Fruit fly (Drosophila melanogaster) ovary, adult (tissue): ENCODE results near the gene CG42784.

Source experiments
- CG17801 ChIP-seq: fragments of 200-800 bp; optimal IDR thresholded peaks from 2 replicates; lab custom pipeline; 2019; ENCODE audit warnings: missing biosample characterization, mild to moderate bottlenecking, missing genetic modification characterization, moderate library complexity; ENCODE audit not compliant: partially characterized antibody

The CG42784 gene

dm6 chr2L:13414525-13415481 lies at the start of gene CG42784, which contains the start of the genes CG16956 and CG43850:
Gene CG42784, plus strand, starts transcription at chr2L:13415431.
Gene CG16956, minus strand, starts transcription at chr2L:13414575.
Gene CG43850, plus strand, starts transcription at chr2L:13415431.
- TF ChIP-seq CG17801, result no peak

dm6 chr2L:13366109-13366747 lies 49.0 kb upstream of the CG42784 start, which contains the start of the genes Nnp-1 and Grx3:
Gene Nnp-1, minus strand, starts transcription at chr2L:13366189.
Gene Grx3, plus strand, starts transcription at chr2L:13366447.
- peak; percentile 65 for TF ChIP-seq CG17801

dm6 chr2L:13367378-13367777 lies 47.9 kb upstream of the CG42784 start, which contains the start of gene Tap42:
Gene Tap42, plus strand, starts transcription at chr2L:13367617.
- no peak for TF ChIP-seq CG17801

- peak; percentile 90 for TF ChIP-seq CG17801
Measured at dm6 chr2L:13368940-13369339, 46.3 kb upstream of the CG42784 start, which contains the start of gene CG31855. Gene CG31855, plus strand, starts transcription at chr2L:13369204.

- peak; percentile 66 for TF ChIP-seq CG17801
Measured at dm6 chr2L:13370762-13371161, 44.5 kb upstream of the CG42784 start, which contains the start of gene ND-B22. Gene ND-B22, minus strand, starts transcription at chr2L:13371110.

dm6 chr2L:13373435-13374242 lies 41.6 kb upstream of the CG42784 start, which contains the start of the genes Bdp1 and CG6565:
Gene Bdp1, minus strand, starts transcription at chr2L:13373890.
Gene CG6565, plus strand, starts transcription at chr2L:13374019.
- TF ChIP-seq CG17801, result peak; percentile 88

- no peak for TF ChIP-seq CG17801
Measured at dm6 chr2L:13376086-13376485, 39.1 kb upstream of the CG42784 start.

dm6 chr2L:13378488-13378964 lies 36.7 kb upstream of the CG42784 start, which contains the start of the genes CG9302 and beta'COP:
Gene CG9302, minus strand, starts transcription at chr2L:13378538.
Gene beta'COP, plus strand, starts transcription at chr2L:13378902.
- TF ChIP-seq CG17801, result peak; percentile 81

- peak; percentile 29 for TF ChIP-seq CG17801
Measured at dm6 chr2L:13382351-13383029, 32.7 kb upstream of the CG42784 start, which contains the start of gene loqs. Gene loqs, plus strand, starts transcription at chr2L:13382652.

dm6 chr2L:13387255-13387654 lies 28.0 kb upstream of the CG42784 start, which contains the start of the genes Ing5 and CG7099:
Gene Ing5, minus strand, starts transcription at chr2L:13387312.
Gene CG7099, plus strand, starts transcription at chr2L:13387571.
- peak; percentile 99 for TF ChIP-seq CG17801

- peak; percentile 98 for TF ChIP-seq CG17801
Measured at dm6 chr2L:13394903-13395302, 20.3 kb upstream of the CG42784 start, which contains the start of gene RpL24. Gene RpL24, minus strand, starts transcription at chr2L:13395131.

dm6 chr2L:13396084-13396483 lies 19.1 kb upstream of the CG42784 start, which contains the start of gene CG16957:
Gene CG16957, minus strand, starts transcription at chr2L:13396184.
- TF ChIP-seq CG17801, result no peak

- no peak for TF ChIP-seq CG17801
Measured at dm6 chr2L:13397393-13397792, 17.8 kb upstream of the CG42784 start.

- TF ChIP-seq CG17801, result peak; percentile 89
Measured at dm6 chr2L:13398614-13399161, 16.5 kb upstream of the CG42784 start, which contains the start of the genes CG10859 and CG7110. Gene CG10859, minus strand, starts transcription at chr2L:13398664. Gene CG7110, plus strand, starts transcription at chr2L:13398991.
